Fruit fly (Drosophila melanogaster): Measurements from ENCODE around the gene Atg18a.

The Atg18a gene

DNA sequence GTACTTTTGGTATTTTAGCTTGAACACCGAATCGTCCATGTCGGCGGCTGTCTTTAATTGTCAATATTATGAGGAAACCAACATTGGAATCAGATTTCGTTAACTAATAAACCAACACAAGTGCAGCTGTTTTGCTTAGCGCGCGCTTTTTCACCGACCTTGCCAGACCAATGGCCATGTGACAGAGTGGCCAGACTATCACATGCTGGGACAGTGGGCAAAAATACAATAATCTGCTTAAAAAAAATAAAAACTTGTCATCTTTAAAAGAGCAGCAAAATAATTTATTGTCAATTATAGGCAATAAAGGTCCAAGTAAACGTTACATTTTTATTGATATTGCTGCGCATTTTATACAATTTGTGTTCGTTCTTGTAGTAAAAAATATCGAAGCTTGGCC lies 10.8 kb upstream of the Atg18a start, which contains the start of gene RecQ4 (continued):
- no peak for TF ChIP-seq da (GFP tag; optimal IDR thresholded peaks at IDR 0.05)
- TF ChIP-seq CG6689 (GFP tag; IDR thresholded peaks at IDR 0.05), result no peak
- no peak for TF ChIP-seq ase (GFP tag; IDR thresholded peaks at IDR 0.05)
- no peak for TF ChIP-seq NC2α (GFP tag; optimal IDR thresholded peaks at IDR 0.05)
- TF ChIP-seq Pdp1 (GFP tag; optimal IDR thresholded peaks at IDR 0.05), result no peak
- no peak for TF ChIP-seq Camta (GFP tag; optimal IDR thresholded peaks at IDR 0.05)
- TF ChIP-seq CG4404 (GFP tag; IDR thresholded peaks at IDR 0.05), result no peak
- TF ChIP-seq CG10431 (GFP tag; optimal IDR thresholded peaks at IDR 0.05), result no peak
- TF ChIP-seq B-H1 (GFP tag; IDR thresholded peaks at IDR 0.05), result no peak
- TF ChIP-seq CG5245 (GFP tag; optimal IDR thresholded peaks at IDR 0.05), result no peak
- TF ChIP-seq NFAT (GFP tag; IDR thresholded peaks at IDR 0.05), result no peak
- TF ChIP-seq CG1792 (GFP tag; optimal IDR thresholded peaks at IDR 0.05), result no peak
- peak; percentile 39; the same call in 1 of the 2 replicates for TF ChIP-seq Bgb (GFP tag; IDR thresholded peaks at IDR 0.05; ENCODE audit: partially characterized antibody)
- TF ChIP-seq CG33557 (GFP tag; optimal IDR thresholded peaks at IDR 0.05), result no peak
- TF ChIP-seq CG30403 (GFP tag; optimal IDR thresholded peaks at IDR 0.05), result peak; percentile 26
- TF ChIP-seq Dfd (GFP tag; optimal IDR thresholded peaks at IDR 0.05), result no peak
- no peak for TF ChIP-seq CG1647 (GFP tag; optimal IDR thresholded peaks at IDR 0.05)
- no peak for TF ChIP-seq yki (optimal IDR thresholded peaks at IDR 0.05)
- TF ChIP-seq HLH54F (GFP tag; optimal IDR thresholded peaks at IDR 0.05), result no peak
- no peak for TF ChIP-seq CG18619 (GFP tag; optimal IDR thresholded peaks at IDR 0.05)
- TF ChIP-seq Doc2 (GFP tag; IDR thresholded peaks at IDR 0.05), result no peak
- TF ChIP-seq CG1233 (GFP tag; optimal IDR thresholded peaks at IDR 0.05), result no peak
- peak; percentile 48 for TF ChIP-seq vfl (GFP tag; optimal IDR thresholded peaks at IDR 0.05)
- peak; percentile 44; the same call in 2 of the 3 replicates for TF ChIP-seq CG34224 (GFP tag; IDR thresholded peaks at IDR 0.05; ENCODE audit: partially characterized antibody)
- peak; percentile 18 for TF ChIP-seq Mad (GFP tag; optimal IDR thresholded peaks at IDR 0.05)
- no peak for TF ChIP-seq usp (GFP tag; optimal IDR thresholded peaks at IDR 0.05)
- no peak for TF ChIP-seq CG31441 (GFP tag; IDR thresholded peaks at IDR 0.05)
- no peak for TF ChIP-seq CG33213 (GFP tag; optimal IDR thresholded peaks at IDR 0.05)
- 0 out of 2 replicates have a peak, but pooled peaks have one; percentile 24 for TF ChIP-seq CG9932 (GFP tag; IDR thresholded peaks at IDR 0.05)
- no peak for TF ChIP-seq Hr78 (GFP tag; optimal IDR thresholded peaks at IDR 0.05)
- peak; percentile 16 for TF ChIP-seq Dad (GFP tag; optimal IDR thresholded peaks at IDR 0.05)
- TF ChIP-seq CG12299 (tag; optimal IDR thresholded peaks at IDR 0.05), result no peak
- TF ChIP-seq CG1603 (tag; optimal IDR thresholded peaks at IDR 0.05), result no peak
- no peak for TF ChIP-seq her (GFP tag; optimal IDR thresholded peaks at IDR 0.05)
- TF ChIP-seq D (optimal IDR thresholded peaks at IDR 0.05), result no peak
- TF ChIP-seq D (GFP tag; optimal IDR thresholded peaks at IDR 0.05), result no peak
- TF ChIP-seq Antp (GFP tag; optimal IDR thresholded peaks at IDR 0.05), result no peak
- no peak for TF ChIP-seq Vsx1 (GFP tag; optimal IDR thresholded peaks at IDR 0.05)
- TF ChIP-seq CG11504 (tag; optimal IDR thresholded peaks at IDR 0.05), result no peak
- peak; percentile 97 for TF ChIP-seq E2f2 (GFP tag; IDR thresholded peaks at IDR 0.05)
- TF ChIP-seq CG6813 (GFP tag; optimal IDR thresholded peaks at IDR 0.05), result no peak
- TF ChIP-seq CG2116 (GFP tag; optimal IDR thresholded peaks at IDR 0.05), result peak; percentile 40
- no peak for TF ChIP-seq esg (GFP tag; conservative IDR thresholded peaks at IDR 0.05)
- no peak for TF ChIP-seq so (GFP tag; IDR thresholded peaks at IDR 0.05)
- TF ChIP-seq nerfin-1 (tag; optimal IDR thresholded peaks at IDR 0.05), result no peak
- no peak for TF ChIP-seq CG15696 (tag; optimal IDR thresholded peaks at IDR 0.05)
- TF ChIP-seq CG2120 (GFP tag; optimal IDR thresholded peaks at IDR 0.05), result no peak
- TF ChIP-seq Dp (GFP tag; optimal IDR thresholded peaks at IDR 0.05), result peak; percentile 97
- no peak for TF ChIP-seq CG31388 (GFP tag; optimal IDR thresholded peaks at IDR 0.05)
- no peak for TF ChIP-seq twi (tag; optimal IDR thresholded peaks at IDR 0.05)
- TF ChIP-seq CG7271 (tag; optimal IDR thresholded peaks at IDR 0.05), result no peak
- TF ChIP-seq unc-4 (GFP tag; IDR thresholded peaks at IDR 0.05; ENCODE audit: partially characterized antibody), result 0 out of 2 replicates have a peak, but pooled peaks have one; percentile 29

All from whole organism, embryonic.